Worm (Caenorhabditis elegans) whole organism, L4 larva: Measurements from ENCODE around the gene F36H9.5.
A peak's percentile ranks its signal among the peaks of the same experiment; 100 is the strongest.

ENCODE experiments used
- F26F4.8 ChIP-seq: fragments of 200-800 bp; sonication (Bioruptor generic); conservative IDR thresholded peaks from 2 replicates; pipeline ENCODE4 v1.3.6; 2022; ENCODE audit warnings: missing genetic modification characterization, missing compliant biosample characterization
- F37D6.2 ChIP-seq: sonication (generic microtip); optimal IDR thresholded peaks from 2 replicates; lab custom pipeline; 2016; ENCODE audit warnings: mild to moderate bottlenecking, missing genetic modification characterization, missing compliant biosample characterization
- R02D3.7 ChIP-seq: fragments of 150-350 bp; sonication (generic microtip); optimal IDR thresholded peaks from 3 replicates; lab custom pipeline; 2014; ENCODE audit warnings: missing biosample characterization, missing genetic modification characterization
- Y105C5A.15 ChIP-seq: fragments of 200-800 bp; sonication (Bioruptor generic); IDR thresholded peaks from 2 replicates; pipeline ENCODE4 v1.3.6; 2022; ENCODE audit warnings: missing genetic modification characterization, missing compliant biosample characterization
- aha-1 ChIP-seq: fragments of 150-350 bp; peaks from one replicate; lab custom pipeline; 2014; ENCODE audit warnings: missing biosample characterization, missing genetic modification characterization
- aly-2 ChIP-seq: sonication (generic microtip); optimal IDR thresholded peaks from 2 replicates; lab custom pipeline; 2018; ENCODE audit warnings: missing biosample characterization, missing genetic modification characterization
- arid-1 ChIP-seq: fragments of 200-800 bp; sonication (Bioruptor generic); conservative IDR thresholded peaks from 2 replicates; pipeline ENCODE4 v1.3.6; 2022; ENCODE audit warnings: missing genetic modification reagents, missing genetic modification characterization, missing compliant biosample characterization
- ceh-28 ChIP-seq: fragments of 150-350 bp; optimal IDR thresholded peaks from 2 replicates; lab custom pipeline; 2014; ENCODE audit warnings: missing biosample characterization, missing genetic modification reagents, missing genetic modification characterization
- ceh-32 ChIP-seq: sonication (generic microtip); optimal IDR thresholded peaks from 2 replicates; lab custom pipeline; 2016; ENCODE audit warnings: mild to moderate bottlenecking, missing genetic modification characterization, missing compliant biosample characterization; ENCODE audit not compliant: poor library complexity
- ceh-44 ChIP-seq: fragments of 200-800 bp; sonication (Bioruptor generic); IDR thresholded peaks from 2 replicates; pipeline ENCODE4 v1.3.6; 2022; ENCODE audit warnings: missing genetic modification reagents, missing genetic modification characterization, missing compliant biosample characterization
- ceh-62 ChIP-seq: sonication (generic microtip); optimal IDR thresholded peaks from 2 replicates; lab custom pipeline; 2017; ENCODE audit warnings: missing biosample characterization, missing genetic modification characterization
- ceh-82 ChIP-seq: sonication (generic microtip); optimal IDR thresholded peaks from 2 replicates; lab custom pipeline; 2017; ENCODE audit warnings: missing biosample characterization, missing genetic modification characterization
- ces-1 ChIP-seq: fragments of 150-350 bp; sonication (generic microtip); optimal IDR thresholded peaks from 4 replicates; lab custom pipeline; 2014; ENCODE audit warnings: missing biosample characterization, missing genetic modification reagents, missing genetic modification characterization
- cey-2 ChIP-seq: sonication (generic microtip); optimal IDR thresholded peaks from 3 replicates; lab custom pipeline; 2017; ENCODE audit warnings: missing genetic modification characterization, mild to moderate bottlenecking, missing compliant biosample characterization, antibody characterized with exemption, borderline replicate concordance; ENCODE audit not compliant: insufficient read depth
- ctbp-1 ChIP-seq: fragments of 200-800 bp; sonication (Bioruptor generic); IDR thresholded peaks from 2 replicates; pipeline ENCODE4 v1.3.6; 2022; ENCODE audit warnings: missing genetic modification reagents, missing genetic modification characterization, missing compliant biosample characterization
- daf-12 ChIP-seq: fragments of 150-350 bp; optimal IDR thresholded peaks from 2 replicates; lab custom pipeline; 2014; ENCODE audit warnings: missing biosample characterization, missing genetic modification reagents, missing genetic modification characterization
- daf-16 ChIP-seq, 3 experiments: sonication (generic microtip); optimal IDR thresholded peaks; 2 replicates each; lab custom pipeline; 2016 to 2017; ENCODE audit warnings: missing genetic modification characterization in 3 of 3, missing genetic modification reagents in 3 of 3, mild to moderate bottlenecking in 2 of 3, missing compliant biosample characterization in 2 of 3, missing biosample characterization in 1 of 3, moderate library complexity in 1 of 3
- daf-19 ChIP-seq: fragments of 200-800 bp; sonication (Bioruptor generic); conservative IDR thresholded peaks from 2 replicates; pipeline ENCODE4 v1.3.6; 2022; ENCODE audit warnings: missing genetic modification characterization, missing compliant biosample characterization
- daf-8 ChIP-seq: fragments of 200-800 bp; sonication (Bioruptor generic); IDR thresholded peaks from 2 replicates; pipeline ENCODE4 v1.3.6; 2022; ENCODE audit warnings: missing genetic modification characterization, missing compliant biosample characterization
- dpl-1 ChIP-seq: fragments of 150-350 bp; optimal IDR thresholded peaks from 2 replicates; lab custom pipeline; 2014; ENCODE audit warnings: missing biosample characterization, missing genetic modification reagents, missing genetic modification characterization
- fkh-10 ChIP-seq: fragments of 150-350 bp; optimal IDR thresholded peaks from 2 replicates; lab custom pipeline; 2014; ENCODE audit warnings: missing biosample characterization, missing genetic modification reagents, missing genetic modification characterization
- gei-8 ChIP-seq: fragments of 200-800 bp; sonication (Bioruptor generic); optimal IDR thresholded peaks from 2 replicates; lab custom pipeline; 2018; ENCODE audit warnings: mild to moderate bottlenecking, missing genetic modification characterization, missing compliant biosample characterization
- hif-1 ChIP-seq, 2 experiments: sonication (generic microtip); optimal IDR thresholded peaks; 2 replicates each; lab custom pipeline; 2016 to 2017; ENCODE audit warnings: missing compliant biosample characterization in 2 of 2, missing genetic modification characterization in 2 of 2, missing genetic modification reagents in 2 of 2, missing genotype in 2 of 2, mild to moderate bottlenecking in 1 of 2
- jun-1 ChIP-seq: fragments of 150-350 bp; optimal IDR thresholded peaks from 2 replicates; lab custom pipeline; 2014; ENCODE audit warnings: missing biosample characterization, missing genetic modification reagents, missing genetic modification characterization
- lim-7 ChIP-seq: fragments of 200-800 bp; sonication (Bioruptor generic); IDR thresholded peaks from 2 replicates; pipeline ENCODE4 v1.3.6; 2022; ENCODE audit warnings: missing genetic modification characterization, missing compliant biosample characterization
- lin-1 ChIP-seq: fragments of 200-800 bp; sonication (Bioruptor generic); IDR thresholded peaks from 2 replicates; pipeline ENCODE4 v1.3.6; 2022; ENCODE audit warnings: missing genetic modification reagents, missing genetic modification characterization, missing compliant biosample characterization
- lin-29 ChIP-seq: fragments of 200-800 bp; sonication (Bioruptor generic); IDR thresholded peaks from 2 replicates; pipeline ENCODE4 v1.3.6; 2022; ENCODE audit warnings: missing genetic modification reagents, missing genetic modification characterization, missing compliant biosample characterization
- lin-38 ChIP-seq: fragments of 200-800 bp; sonication (Bioruptor generic); IDR thresholded peaks from 2 replicates; pipeline ENCODE4 v1.3.6; 2022; ENCODE audit warnings: missing genetic modification reagents, missing genetic modification characterization, missing compliant biosample characterization
- lsy-2 ChIP-seq, 2 experiments: fragments of 150-350 bp in 1 of 2; sonication (generic microtip) in 1 of 2; optimal IDR thresholded peaks; 2 replicates each; lab custom pipeline; 2014 to 2017; ENCODE audit warnings: missing biosample characterization in 2 of 2, missing genetic modification characterization in 2 of 2
- madf-9 ChIP-seq: fragments of 200-800 bp; sonication (Bioruptor generic); conservative IDR thresholded peaks from 2 replicates; pipeline ENCODE4 v1.3.6; 2022; ENCODE audit warnings: missing genetic modification reagents, missing genetic modification characterization, missing compliant biosample characterization
- mep-1 ChIP-seq: fragments of 150-350 bp; sonication (generic microtip); optimal IDR thresholded peaks from 3 replicates; lab custom pipeline; 2014; ENCODE audit warnings: missing biosample characterization, missing genetic modification characterization
- mes-2 ChIP-seq: sonication (generic microtip); optimal IDR thresholded peaks from 2 replicates; lab custom pipeline; 2016; ENCODE audit warnings: missing genotype, mild to moderate bottlenecking, missing genetic modification characterization, missing compliant biosample characterization; ENCODE audit not compliant: poor library complexity, severe bottlenecking
- mxl-3 ChIP-seq: fragments of 200-800 bp; sonication (Bioruptor generic); optimal IDR thresholded peaks from 2 replicates; lab custom pipeline; 2018; ENCODE audit warnings: mild to moderate bottlenecking, missing genetic modification characterization, missing compliant biosample characterization
- nhr-102 ChIP-seq: sonication (generic microtip); optimal IDR thresholded peaks from 2 replicates; lab custom pipeline; 2016; ENCODE audit warnings: mild to moderate bottlenecking, missing genetic modification characterization, moderate library complexity, missing compliant biosample characterization
- nhr-237 ChIP-seq: sonication (generic microtip); optimal IDR thresholded peaks from 2 replicates; lab custom pipeline; 2017; ENCODE audit warnings: missing biosample characterization, missing genetic modification characterization
- nhr-25 ChIP-seq: sonication (generic microtip); optimal IDR thresholded peaks from 2 replicates; lab custom pipeline; 2017; ENCODE audit warnings: missing genetic modification characterization, mild to moderate bottlenecking, missing compliant biosample characterization, antibody characterized with exemption, moderate library complexity, borderline replicate concordance; ENCODE audit not compliant: insufficient read depth
- nhr-48 ChIP-seq: sonication (generic microtip); optimal IDR thresholded peaks from 2 replicates; lab custom pipeline; 2016; ENCODE audit warnings: mild to moderate bottlenecking, missing genetic modification characterization, missing compliant biosample characterization
- nhr-77 ChIP-seq: fragments of 150-350 bp; optimal IDR thresholded peaks from 2 replicates; lab custom pipeline; 2014; ENCODE audit warnings: missing biosample characterization, missing genetic modification characterization
- pha-4 ChIP-seq, 2 experiments: fragments of 150-350 bp in 1 of 2; fragments of 200-800 bp in 1 of 2; sonication (Bioruptor generic) in 1 of 2; IDR thresholded peaks in 1 of 2; optimal IDR thresholded peaks in 1 of 2; 2 replicates each; pipeline versions ENCODE4 v1.3.6 to Lab custom; 2014 to 2022; ENCODE audit warnings: missing genetic modification characterization in 2 of 2, missing genetic modification reagents in 2 of 2, missing biosample characterization in 1 of 2, missing compliant biosample characterization in 1 of 2
- php-3 ChIP-seq: fragments of 200-800 bp; sonication (Bioruptor generic); IDR thresholded peaks from 2 replicates; pipeline ENCODE4 v1.3.6; 2022; ENCODE audit warnings: missing genetic modification reagents, missing genetic modification characterization, missing compliant biosample characterization
- pqm-1 ChIP-seq: sonication (generic microtip); optimal IDR thresholded peaks from 2 replicates; lab custom pipeline; 2017; ENCODE audit warnings: missing biosample characterization, missing genetic modification characterization
- sdz-12 ChIP-seq: fragments of 200-800 bp; sonication (Bioruptor generic); optimal IDR thresholded peaks from 2 replicates; lab custom pipeline; 2018; ENCODE audit warnings: mild to moderate bottlenecking, missing genetic modification characterization, missing compliant biosample characterization
- skn-1 ChIP-seq: fragments of 150-350 bp; optimal IDR thresholded peaks from 2 replicates; lab custom pipeline; 2014; ENCODE audit warnings: missing biosample characterization, missing genetic modification characterization
- spr-3 ChIP-seq: fragments of 200-800 bp; sonication (Bioruptor generic); optimal IDR thresholded peaks from 2 replicates; lab custom pipeline; 2018; ENCODE audit warnings: mild to moderate bottlenecking, missing genetic modification characterization, missing compliant biosample characterization
- tag-97 ChIP-seq: fragments of 200-800 bp; sonication (Bioruptor generic); IDR thresholded peaks from 2 replicates; pipeline ENCODE4 v1.3.6; 2022; ENCODE audit warnings: missing genetic modification characterization, missing compliant biosample characterization
- unc-62 ChIP-seq, 3 experiments: fragments of 150-350 bp in 1 of 3; sonication (generic microtip); optimal IDR thresholded peaks in 2 of 3; peaks in 1 of 3; 1 replicate in 1 of 3; 2 replicates in 2 of 3; lab custom pipeline; 2014 to 2017; ENCODE audit warnings: missing biosample characterization in 3 of 3, missing genetic modification characterization in 3 of 3, missing genetic modification reagents in 3 of 3, missing genotype in 1 of 3
- vab-7 ChIP-seq: fragments of 200-800 bp; sonication (Bioruptor generic); IDR thresholded peaks from 2 replicates; pipeline ENCODE4 v1.3.6; 2022; ENCODE audit warnings: missing genetic modification reagents, missing genetic modification characterization, missing compliant biosample characterization
- zfp-2 ChIP-seq: sonication (generic microtip); optimal IDR thresholded peaks from 2 replicates; lab custom pipeline; 2016; ENCODE audit warnings: mild to moderate bottlenecking, missing genetic modification characterization, missing compliant biosample characterization
- zip-11 ChIP-seq: fragments of 200-800 bp; sonication (Bioruptor generic); IDR thresholded peaks from 2 replicates; pipeline ENCODE4 v1.3.6; 2022; ENCODE audit warnings: missing genetic modification characterization, missing compliant biosample characterization
- ztf-7 ChIP-seq: fragments of 150-350 bp; optimal IDR thresholded peaks from 2 replicates; lab custom pipeline; 2014; ENCODE audit warnings: missing biosample characterization, missing genetic modification characterization

F36H9.5 gene

ce11 chrV:1821287-1821686, 39.5 kb upstream of the F36H9.5 start, which contains the start of the genes gly-7 and mrpl-39:
TSS of gene gly-7 (minus strand) at chrV:1821323.
TSS of gene mrpl-39 (plus strand) at chrV:1821579.
- TF ChIP-seq spr-3 (no peak), mep-1 (peak; percentile 11), mes-2 (tag; lab: Kevin White, UChicago) (peak; percentile 76), ztf-7 (no peak), R02D3.7 (tag; lab: Kevin White, UChicago) (no peak), lin-38 (GFP tag; lab: Robert Waterston, UW) (peak; percentile 38; the same call in 1 of the 2 replicates), ceh-32 (tag; lab: Kevin White, UChicago) (no peak), unc-62 (GFP tag; optimal IDR thresholded peaks at IDR 0.05 in 1 of 2; lab: Kevin White, UChicago) (no peak), unc-62 (tag; optimal IDR thresholded peaks at IDR 0.05; lab: Kevin White, UChicago) (no peak), gei-8 (no peak), F37D6.2 (no peak), sdz-12 (GFP tag; lab: Kevin White, UChicago) (no peak), F26F4.8 (GFP tag; lab: Robert Waterston, UW) (no peak), pqm-1 (tag; lab: Kevin White, UChicago) (no peak), pha-4 (GFP tag; IDR thresholded peaks at IDR 0.05; lab: Robert Waterston, UW) (no peak), pha-4 (tag; optimal IDR thresholded peaks at IDR 0.05; lab: Kevin White, UChicago) (no peak), vab-7 (GFP tag; lab: Robert Waterston, UW) (no peak), php-3 (GFP tag; lab: Robert Waterston, UW) (no peak), lim-7 (GFP tag; lab: Robert Waterston, UW) (no peak), nhr-237 (tag; lab: Kevin White, UChicago) (no peak), ctbp-1 (GFP tag; lab: Robert Waterston, UW) (no peak), ceh-44 (GFP tag; lab: Robert Waterston, UW) (no peak), mxl-3 (no peak), zip-11 (GFP tag; lab: Robert Waterston, UW) (no peak), madf-9 (GFP tag; lab: Robert Waterston, UW) (no peak), ceh-82 (tag; lab: Kevin White, UChicago) (no peak), tag-97 (GFP tag; lab: Robert Waterston, UW) (no peak), daf-19 (GFP tag; lab: Robert Waterston, UW) (no peak), ceh-28 (tag; lab: Kevin White, UChicago) (no peak), arid-1 (GFP tag; lab: Robert Waterston, UW) (no peak), ces-1 (GFP tag; lab: Kevin White, UChicago) (no peak), zfp-2 (tag; lab: Kevin White, UChicago) (no peak), daf-16 (GFP tag; optimal IDR thresholded peaks at IDR 0.05; lab: Kevin White, UChicago) (no peak), daf-16 (tag; optimal IDR thresholded peaks at IDR 0.05; lab: Kevin White, UChicago) (peak; percentile 26), hif-1 (tag; optimal IDR thresholded peaks at IDR 0.05; lab: Kevin White, UChicago) (peak in 1 of 2 experiments; percentile 9), nhr-48 (no peak), lin-29 (no peak), nhr-102 (tag; lab: Kevin White, UChicago) (no peak), lin-1 (GFP tag; lab: Robert Waterston, UW) (peak; percentile 97), Y105C5A.15 (GFP tag; lab: Robert Waterston, UW) (no peak), nhr-25 (no peak), skn-1 (tag; lab: Kevin White, UChicago) (no peak), ceh-62 (tag; lab: Kevin White, UChicago) (no peak), nhr-77 (tag; lab: Kevin White, UChicago) (no peak), daf-12 (no peak), jun-1 (no peak), cey-2 (tag; lab: Kevin White, UChicago) (no peak), aly-2 (tag; lab: Kevin White, UChicago) (no peak), dpl-1 (GFP tag; lab: Kevin White, UChicago) (peak; percentile 45), fkh-10 (GFP tag; lab: Kevin White, UChicago) (no peak), aha-1 (tag; lab: Kevin White, UChicago) (no peak), daf-8 (GFP tag; lab: Robert Waterston, UW) (no peak), lsy-2 (tag; optimal IDR thresholded peaks at IDR 0.05; lab: Kevin White, UChicago) (peak in 1 of 2 experiments; percentile 50)
